Fruit fly (Drosophila melanogaster) whole organism, embryonic: ENCODE results near the gene CG42268.

Experiments
- Bdp1 ChIP-seq: fragments of 200-800 bp; sonication (Bioruptor generic); optimal IDR thresholded peaks from 3 replicates; lab custom pipeline; 2016; ENCODE audit warnings: missing biosample characterization, missing genetic modification characterization
- Bgb ChIP-seq: fragments of 200-800 bp; sonication (Bioruptor generic); IDR thresholded peaks from 2 replicates; pipeline ENCODE4 v1.3.6; 2022; ENCODE audit warnings: missing biosample characterization, missing genetic modification characterization; ENCODE audit not compliant: partially characterized antibody
- CG10147 ChIP-seq: fragments of 200-800 bp; sonication (Bioruptor generic); optimal IDR thresholded peaks from 2 replicates; lab custom pipeline; 2019; ENCODE audit warnings: missing biosample characterization, mild to moderate bottlenecking, missing genetic modification characterization, moderate library complexity
- CG10274 ChIP-seq: fragments of 200-800 bp; sonication (Bioruptor generic); optimal IDR thresholded peaks from 3 replicates; lab custom pipeline; 2017; ENCODE audit warnings: missing biosample characterization, mild to moderate bottlenecking, missing genetic modification characterization
- CG14050 ChIP-seq: fragments of 200-800 bp; sonication (Bioruptor generic); IDR thresholded peaks from 3 replicates; pipeline ENCODE4 v1.3.6; 2022; ENCODE audit warnings: missing biosample characterization, missing genetic modification characterization
- CG15601 ChIP-seq: fragments of 200-800 bp; sonication (Bioruptor generic); optimal IDR thresholded peaks from 3 replicates; lab custom pipeline; 2019; ENCODE audit warnings: missing biosample characterization, mild to moderate bottlenecking, missing genetic modification characterization, moderate library complexity
- CG17385 ChIP-seq: fragments of 200-800 bp; sonication (Bioruptor generic); optimal IDR thresholded peaks from 3 replicates; lab custom pipeline; 2018; ENCODE audit warnings: missing biosample characterization, mild to moderate bottlenecking, missing genetic modification characterization
- CG2129 ChIP-seq: fragments of 200-800 bp; sonication (Bioruptor generic); IDR thresholded peaks from 2 replicates; pipeline ENCODE4 v1.3.6; 2022; ENCODE audit warnings: missing biosample characterization, missing genetic modification characterization; ENCODE audit not compliant: partially characterized antibody
- CG2202 ChIP-seq: fragments of 200-800 bp; sonication (Bioruptor generic); optimal IDR thresholded peaks from 2 replicates; lab custom pipeline; 2018; ENCODE audit warnings: missing biosample characterization, mild to moderate bottlenecking, missing genetic modification characterization
- CG30020 ChIP-seq: fragments of 200-800 bp; optimal IDR thresholded peaks from 2 replicates; lab custom pipeline; 2019; ENCODE audit warnings: missing biosample characterization, mild to moderate bottlenecking, missing genetic modification characterization, moderate library complexity
- CG31388 ChIP-seq: fragments of 200-800 bp; sonication (Bioruptor generic); optimal IDR thresholded peaks from 2 replicates; lab custom pipeline; 2016; ENCODE audit warnings: missing biosample characterization, missing genetic modification characterization
- CG4424 ChIP-seq: fragments of 200-800 bp; sonication (Bioruptor generic); optimal IDR thresholded peaks from 3 replicates; lab custom pipeline; 2016; ENCODE audit warnings: missing biosample characterization, missing genetic modification characterization
- CG7556 ChIP-seq: fragments of 200-800 bp; sonication (Bioruptor generic); optimal IDR thresholded peaks from 2 replicates; lab custom pipeline; 2017; ENCODE audit warnings: missing biosample characterization, mild to moderate bottlenecking, missing genetic modification characterization
- CG9817 ChIP-seq: fragments of 200-800 bp; sonication (Bioruptor generic); optimal IDR thresholded peaks from 2 replicates; lab custom pipeline; 2018; ENCODE audit warnings: missing biosample characterization, mild to moderate bottlenecking, missing genetic modification characterization, moderate library complexity
- Deaf1 ChIP-seq: fragments of 200-800 bp; optimal IDR thresholded peaks from 3 replicates; lab custom pipeline; 2019; ENCODE audit warnings: missing biosample characterization, mild to moderate bottlenecking, missing genetic modification characterization, moderate library complexity
- ERR ChIP-seq: fragments of 200-800 bp; sonication (Bioruptor generic); optimal IDR thresholded peaks from 2 replicates; lab custom pipeline; 2016; ENCODE audit warnings: missing biosample characterization, missing genetic modification characterization
- H15 ChIP-seq: fragments of 200-800 bp; sonication (Bioruptor generic); IDR thresholded peaks from 3 replicates; pipeline ENCODE4 v1.3.6; 2022; ENCODE audit warnings: missing biosample characterization, missing genetic modification characterization
- HLH3B ChIP-seq: fragments of 200-800 bp; sonication (Bioruptor generic); IDR thresholded peaks from 2 replicates; pipeline ENCODE4 v1.3.6; 2022; ENCODE audit warnings: missing biosample characterization, missing genetic modification characterization
- HLHmδ ChIP-seq: fragments of 200-800 bp; sonication (Bioruptor generic); optimal IDR thresholded peaks from 2 replicates; lab custom pipeline; 2018; ENCODE audit warnings: missing biosample characterization, mild to moderate bottlenecking, missing genetic modification characterization, moderate library complexity
- Med ChIP-seq: fragments of 200-800 bp; sonication (Bioruptor generic); peaks from one replicate; lab custom pipeline; 2016; ENCODE audit warnings: missing biosample characterization, missing genetic modification characterization, mild to moderate bottlenecking, inconsistent platforms, moderate library complexity
- Meics ChIP-seq: fragments of 200-800 bp; sonication (Bioruptor generic); optimal IDR thresholded peaks from 2 replicates; lab custom pipeline; 2017; ENCODE audit warnings: missing biosample characterization, mild to moderate bottlenecking, missing genetic modification characterization
- NK7.1 ChIP-seq: fragments of 200-800 bp; sonication (Bioruptor generic); optimal IDR thresholded peaks from 3 replicates; lab custom pipeline; 2016; ENCODE audit warnings: missing biosample characterization, missing genetic modification characterization
- Pdp1 ChIP-seq, 2 experiments: fragments of 200-800 bp; sonication (Bioruptor generic); optimal IDR thresholded peaks; 3 replicates each; lab custom pipeline; 2016; ENCODE audit warnings: missing biosample characterization in 2 of 2, missing genetic modification characterization in 2 of 2, mild to moderate bottlenecking in 1 of 2, moderate library complexity in 1 of 2
- Rfx ChIP-seq: fragments of 200-800 bp; sonication (Bioruptor generic); IDR thresholded peaks from 2 replicates; pipeline ENCODE4 v1.3.6; 2022; ENCODE audit warnings: missing biosample characterization, missing genetic modification characterization
- Vsx1 ChIP-seq: fragments of 200-800 bp; sonication (Bioruptor generic); optimal IDR thresholded peaks from 2 replicates; lab custom pipeline; 2017; ENCODE audit warnings: missing biosample characterization, mild to moderate bottlenecking, missing genetic modification characterization, missing genetic modification reagents
- aop ChIP-seq: fragments of 200-800 bp; sonication (Bioruptor generic); IDR thresholded peaks from 2 replicates; pipeline ENCODE4 v1.3.6; 2022; ENCODE audit warnings: missing biosample characterization, missing genetic modification characterization
- caup ChIP-seq: fragments of 200-800 bp; sonication (Bioruptor generic); optimal IDR thresholded peaks from 3 replicates; lab custom pipeline; 2017; ENCODE audit warnings: missing biosample characterization, mild to moderate bottlenecking, missing genetic modification characterization, moderate library complexity; ENCODE audit not compliant: severe bottlenecking
- cg ChIP-seq: fragments of 200-800 bp; sonication (Bioruptor generic); optimal IDR thresholded peaks from 3 replicates; lab custom pipeline; 2019; ENCODE audit warnings: missing biosample characterization, mild to moderate bottlenecking, missing genetic modification characterization, moderate library complexity
- crol ChIP-seq: fragments of 200-800 bp; sonication (Bioruptor generic); IDR thresholded peaks from 2 replicates; pipeline ENCODE4 v1.3.6; 2022; ENCODE audit warnings: missing biosample characterization, missing genetic modification characterization
- disco-r ChIP-seq: fragments of 200-800 bp; sonication (Bioruptor generic); optimal IDR thresholded peaks from 2 replicates; lab custom pipeline; 2016; ENCODE audit warnings: missing biosample characterization, missing genetic modification characterization
- dm ChIP-seq: fragments of 200-800 bp; sonication (Bioruptor generic); optimal IDR thresholded peaks from 3 replicates; lab custom pipeline; 2016; ENCODE audit warnings: missing biosample characterization, missing genetic modification characterization
- dpn ChIP-seq, 2 experiments: fragments of 200-800 bp; sonication (Bioruptor generic); optimal IDR thresholded peaks; 3 replicates each; lab custom pipeline; 2016; ENCODE audit warnings: missing biosample characterization in 2 of 2, missing genetic modification characterization in 2 of 2
- ftz-f1 ChIP-seq: fragments of 200-800 bp; sonication (Bioruptor generic); optimal IDR thresholded peaks from 2 replicates; lab custom pipeline; 2016; ENCODE audit warnings: missing biosample characterization, missing genetic modification characterization
- gfzf ChIP-seq: fragments of 200-800 bp; sonication (Bioruptor generic); optimal IDR thresholded peaks from 2 replicates; lab custom pipeline; 2016; ENCODE audit warnings: missing biosample characterization, mild to moderate bottlenecking, missing genetic modification characterization, moderate library complexity
- hth ChIP-seq: fragments of >200 bp; optimal IDR thresholded peaks from 2 replicates; lab custom pipeline; 2017; ENCODE audit warnings: inconsistent platforms
- ind ChIP-seq: fragments of 200-800 bp; sonication (Bioruptor generic); optimal IDR thresholded peaks from 3 replicates; lab custom pipeline; 2016; ENCODE audit warnings: missing biosample characterization, missing genetic modification characterization
- jing ChIP-seq: fragments of 200-800 bp; sonication (Bioruptor generic); optimal IDR thresholded peaks from 2 replicates; lab custom pipeline; 2018; ENCODE audit warnings: missing biosample characterization, mild to moderate bottlenecking, missing genetic modification characterization
- mirr ChIP-seq: fragments of 200-800 bp; sonication (Bioruptor generic); optimal IDR thresholded peaks from 3 replicates; lab custom pipeline; 2018; ENCODE audit warnings: missing biosample characterization, mild to moderate bottlenecking, missing genetic modification characterization
- pb ChIP-seq: fragments of 200-800 bp; sonication (Bioruptor generic); optimal IDR thresholded peaks from 3 replicates; lab custom pipeline; 2016; ENCODE audit warnings: missing biosample characterization, missing genetic modification characterization
- pho ChIP-seq: fragments of 200-800 bp; sonication (Bioruptor generic); optimal IDR thresholded peaks from 2 replicates; lab custom pipeline; 2016; ENCODE audit warnings: missing biosample characterization, missing genetic modification characterization
- ranshi ChIP-seq: fragments of 200-800 bp; sonication (Bioruptor generic); IDR thresholded peaks from 2 replicates; pipeline ENCODE4 v1.3.6; 2022; ENCODE audit warnings: missing biosample characterization, missing genetic modification characterization
- ro ChIP-seq: fragments of 200-800 bp; sonication (Bioruptor generic); IDR thresholded peaks from 2 replicates; pipeline ENCODE4 v1.3.6; 2022; ENCODE audit warnings: missing biosample characterization, missing genetic modification characterization
- tll ChIP-seq, 2 experiments: fragments of 200-800 bp in 1 of 2; fragments of >200 bp in 1 of 2; sonication (Bioruptor generic) in 1 of 2; optimal IDR thresholded peaks; 2 replicates each; lab custom pipeline; 2017 to 2019; ENCODE audit warnings: missing biosample characterization in 2 of 2, missing genetic modification characterization in 2 of 2, mild to moderate bottlenecking in 1 of 2, moderate library complexity in 1 of 2
- ttk ChIP-seq: fragments of 200-800 bp; sonication (Bioruptor generic); IDR thresholded peaks from 2 replicates; pipeline ENCODE4 v2.1.2; 2022; ENCODE audit warnings: missing biosample characterization, missing genetic modification characterization
- tup ChIP-seq: fragments of 200-800 bp; sonication (Bioruptor generic); optimal IDR thresholded peaks from 2 replicates; lab custom pipeline; 2016; ENCODE audit warnings: missing biosample characterization, mild to moderate bottlenecking, missing genetic modification characterization, moderate library complexity
- vfl ChIP-seq: fragments of 200-800 bp; sonication (Bioruptor generic); optimal IDR thresholded peaks from 2 replicates; lab custom pipeline; 2016; ENCODE audit warnings: missing biosample characterization, missing genetic modification characterization
- vnd ChIP-seq: fragments of 200-800 bp; sonication (Bioruptor generic); IDR thresholded peaks from 3 replicates; pipeline ENCODE4 v1.3.6; 2022; ENCODE audit warnings: missing biosample characterization, missing genetic modification characterization; ENCODE audit not compliant: partially characterized antibody

CG42268 gene

dm6 chr3L:9695647-9696046 lies 64.5 kb downstream of the CG42268 start (continued):
- TF ChIP-seq ind (GFP tag; lab: Kevin White, UChicago), result no peak
- no peak for TF ChIP-seq vnd (GFP tag; lab: Robert Waterston, UW)
- TF ChIP-seq caup, result peak; percentile 21
- no peak for TF ChIP-seq CG10147
- TF ChIP-seq Meics (GFP tag; lab: Kevin White, UChicago), result peak; percentile 41
- TF ChIP-seq CG4424 (GFP tag; lab: Kevin White, UChicago), result peak; percentile 14
- TF ChIP-seq pho (GFP tag; lab: Kevin White, UChicago), result no peak
- TF ChIP-seq gfzf (GFP tag; lab: Kevin White, UChicago), result no peak
- no peak for TF ChIP-seq pb
- no peak for TF ChIP-seq ftz-f1 (GFP tag; lab: Kevin White, UChicago)
- TF ChIP-seq CG10274 (GFP tag; lab: Kevin White, UChicago), result no peak
- TF ChIP-seq H15, result no peak
- no peak for TF ChIP-seq vfl (GFP tag; lab: Kevin White, UChicago)
- TF ChIP-seq aop, result no peak
- TF ChIP-seq HLHmδ (GFP tag; lab: Kevin White, UChicago), result no peak
- peak; percentile 28 for TF ChIP-seq CG17385
- TF ChIP-seq CG31388 (GFP tag; lab: Kevin White, UChicago), result no peak
- no peak for TF ChIP-seq ERR (GFP tag; lab: Kevin White, UChicago)
- TF ChIP-seq CG7556, result peak; percentile 66
- no peak for TF ChIP-seq tup (GFP tag; lab: Kevin White, UChicago)
- no peak for TF ChIP-seq mirr (GFP tag; lab: Kevin White, UChicago)
- TF ChIP-seq HLH3B (GFP tag; lab: Robert Waterston, UW), result no peak
- no peak for TF ChIP-seq Bgb (GFP tag; lab: Robert Waterston, UW)
- no peak for TF ChIP-seq cg (GFP tag; lab: Kevin White, UChicago)
- TF ChIP-seq CG15601 (tag; lab: Kevin White, UChicago), result no peak
- TF ChIP-seq jing (GFP tag; lab: Kevin White, UChicago), result no peak
- no peak for TF ChIP-seq ranshi (GFP tag; lab: Robert Waterston, UW)
- TF ChIP-seq CG9817 (tag; lab: Kevin White, UChicago), result no peak
- TF ChIP-seq Med (GFP tag; lab: Kevin White, UChicago), result no peak
- TF ChIP-seq dpn (GFP tag; optimal IDR thresholded peaks at IDR 0.05; lab: Kevin White, UChicago), result peak in 1 of 2 experiments; percentile 8
- no peak for TF ChIP-seq ttk (GFP tag; lab: Robert Waterston, UW)
- TF ChIP-seq ro, result no peak
- TF ChIP-seq CG2202 (tag; lab: Kevin White, UChicago), result no peak
- TF ChIP-seq hth (lab: Kevin White, UChicago), result no peak
- TF ChIP-seq CG30020, result no peak
- no peak for TF ChIP-seq crol
- TF ChIP-seq CG14050, result no peak
- TF ChIP-seq Deaf1 (tag; lab: Kevin White, UChicago), result peak; percentile 11
- no peak for TF ChIP-seq dm (GFP tag; lab: Kevin White, UChicago)
- TF ChIP-seq disco-r (GFP tag; lab: Kevin White, UChicago), result no peak
- TF ChIP-seq CG2129, result no peak
- TF ChIP-seq NK7.1 (GFP tag; lab: Kevin White, UChicago), result no peak
- peak; percentile 3 to 6 for TF ChIP-seq Pdp1 (GFP tag; optimal IDR thresholded peaks at IDR 0.05; lab: Kevin White, UChicago)
- peak; percentile 6 for TF ChIP-seq Vsx1 (GFP tag; lab: Kevin White, UChicago)
- TF ChIP-seq Rfx, result no peak
- TF ChIP-seq tll (GFP tag; optimal IDR thresholded peaks at IDR 0.05; lab: Kevin White, UChicago), result no peak
- no peak for TF ChIP-seq Bdp1 (GFP tag; lab: Kevin White, UChicago)
